Fruit fly (Drosophila melanogaster): ENCODE measurements around the gene CG11755.

- TF ChIP-seq Myc (optimal IDR thresholded peaks at IDR 0.05) (no peak), h (optimal IDR thresholded peaks at IDR 0.05) (no peak), insv (optimal IDR thresholded peaks at IDR 0.05) (no peak), psq (optimal IDR thresholded peaks at IDR 0.05) (no peak)
These were observed 35.3 kb downstream of the CG11755 start for dm6 chr3R:8711890-8712449.
